Fruit fly (Drosophila melanogaster) whole organism, wandering third instar larva: Measurements from ENCODE around the gene CG32425.
A peak's percentile ranks its signal among the peaks of the same experiment; 100 is the strongest.

ENCODE experiments used
- Abd-B ChIP-seq: fragments of >200 bp; optimal IDR thresholded peaks from 2 replicates; lab custom pipeline; 2017; ENCODE audit warnings: missing biosample characterization, missing genetic modification characterization
- CG32264 ChIP-seq: fragments of 200-800 bp; sonication (Bioruptor generic); optimal IDR thresholded peaks from 2 replicates; lab custom pipeline; 2016; ENCODE audit warnings: missing biosample characterization, missing genetic modification characterization
- CG9705 ChIP-seq: fragments of 200-800 bp; sonication (Bioruptor generic); optimal IDR thresholded peaks from 2 replicates; lab custom pipeline; 2018; ENCODE audit warnings: missing biosample characterization, mild to moderate bottlenecking, missing genetic modification characterization
- CrebA ChIP-seq: fragments of 200-800 bp; sonication (Bioruptor generic); optimal IDR thresholded peaks from 2 replicates; lab custom pipeline; 2016; ENCODE audit warnings: missing biosample characterization, mild to moderate bottlenecking, missing genetic modification characterization, borderline replicate concordance
- Dfd ChIP-seq: fragments of >200 bp; optimal IDR thresholded peaks from 2 replicates; lab custom pipeline; 2017; ENCODE audit warnings: missing biosample characterization, missing genetic modification characterization
- Dif ChIP-seq: fragments of 200-275, 200-300 bp; sonication (Bioruptor generic); optimal IDR thresholded peaks from 2 replicates; lab custom pipeline; 2018; ENCODE audit warnings: missing biosample characterization, missing genetic modification characterization; ENCODE audit not compliant: partially characterized antibody
- GATAd ChIP-seq: sonication (Bioruptor generic); optimal IDR thresholded peaks from 2 replicates; lab custom pipeline; 2016; ENCODE audit warnings: missing biosample characterization, missing genetic modification characterization
- HLH106 ChIP-seq: fragments of 200-800 bp; optimal IDR thresholded peaks from 3 replicates; lab custom pipeline; 2019; ENCODE audit warnings: missing biosample characterization, mild to moderate bottlenecking, missing genetic modification characterization, moderate library complexity
- Hnf4 ChIP-seq: fragments of 200-800 bp; sonication (Bioruptor generic); optimal IDR thresholded peaks from 2 replicates; lab custom pipeline; 2016; ENCODE audit warnings: missing biosample characterization, mild to moderate bottlenecking, missing genetic modification characterization
- Hr78 ChIP-seq: fragments of >200 bp; optimal IDR thresholded peaks from 2 replicates; lab custom pipeline; 2017; ENCODE audit warnings: missing biosample characterization, missing genetic modification characterization
- Hr83 ChIP-seq: fragments of 200-300 bp; sonication (Bioruptor generic); optimal IDR thresholded peaks from 2 replicates; lab custom pipeline; 2016; ENCODE audit warnings: missing biosample characterization, mild to moderate bottlenecking, missing genetic modification characterization, moderate library complexity; ENCODE audit not compliant: poor library complexity, severe bottlenecking
- Jra ChIP-seq: sonication (Bioruptor generic); optimal IDR thresholded peaks from 2 replicates; lab custom pipeline; 2016; ENCODE audit warnings: missing biosample characterization, missing genetic modification characterization
- Mio ChIP-seq: sonication (Bioruptor generic); optimal IDR thresholded peaks from 2 replicates; lab custom pipeline; 2016; ENCODE audit warnings: missing biosample characterization, missing genetic modification characterization
- Myc ChIP-seq: fragments of >200 bp; optimal IDR thresholded peaks from 2 replicates; lab custom pipeline; 2017
- N ChIP-seq: fragments of >200 bp; optimal IDR thresholded peaks from 2 replicates; lab custom pipeline; 2018; ENCODE audit warnings: missing biosample characterization, missing external identifiers, missing genetic modification characterization
- OdsH ChIP-seq: fragments of 200-800 bp; sonication (Bioruptor generic); optimal IDR thresholded peaks from 2 replicates; lab custom pipeline; 2016; ENCODE audit warnings: missing biosample characterization, mild to moderate bottlenecking, missing genetic modification characterization
- Rel ChIP-seq, 2 experiments: fragments of 200-800 bp; sonication (Bioruptor generic) in 1 of 2; optimal IDR thresholded peaks; 2 replicates in 1 of 2; 3 replicates in 1 of 2; lab custom pipeline; 2016 to 2019; ENCODE audit warnings: mild to moderate bottlenecking in 2 of 2, missing biosample characterization in 2 of 2, missing genetic modification characterization in 2 of 2, moderate library complexity in 1 of 2
- Sp1 ChIP-seq: fragments of 200-800 bp; sonication (Bioruptor generic); optimal IDR thresholded peaks from 3 replicates; lab custom pipeline; 2019; ENCODE audit warnings: missing biosample characterization, mild to moderate bottlenecking, missing genetic modification characterization, moderate library complexity
- Vsx2 ChIP-seq: fragments of 200-300, 225-300 bp; sonication (Bioruptor generic); optimal IDR thresholded peaks from 2 replicates; lab custom pipeline; 2018; ENCODE audit warnings: missing biosample characterization, missing genetic modification characterization; ENCODE audit not compliant: partially characterized antibody
- br ChIP-seq: fragments of 200-800 bp; sonication (Bioruptor generic); optimal IDR thresholded peaks from 2 replicates; lab custom pipeline; 2016; ENCODE audit warnings: missing biosample characterization, missing genetic modification characterization
- brk ChIP-seq: fragments of 200-800 bp; sonication (Bioruptor generic); optimal IDR thresholded peaks from 2 replicates; lab custom pipeline; 2016; ENCODE audit warnings: missing biosample characterization, mild to moderate bottlenecking, missing genetic modification characterization
- dl ChIP-seq, 2 experiments: fragments of 175-275, 200-275 bp in 1 of 2; fragments of 200-275 bp in 1 of 2; sonication (Bioruptor generic); optimal IDR thresholded peaks; lab custom pipeline; 2018; ENCODE audit warnings: mild to moderate bottlenecking in 2 of 2, missing biosample characterization in 2 of 2, missing genetic modification characterization in 2 of 2, moderate library complexity in 2 of 2; ENCODE audit not compliant: partially characterized antibody in 2 of 2, insufficient read depth in 1 of 2
- dmrt93B ChIP-seq: fragments of 200-800 bp; sonication (Bioruptor generic); optimal IDR thresholded peaks from 2 replicates; lab custom pipeline; 2018; ENCODE audit warnings: missing biosample characterization, mild to moderate bottlenecking, missing genetic modification characterization
- dsf ChIP-seq: sonication (Bioruptor generic); optimal IDR thresholded peaks from 2 replicates; lab custom pipeline; 2016; ENCODE audit warnings: missing biosample characterization, missing genetic modification characterization, borderline replicate concordance
- ey ChIP-seq: fragments of 200-800 bp; sonication (Bioruptor generic); optimal IDR thresholded peaks from 2 replicates; lab custom pipeline; 2016; ENCODE audit warnings: missing biosample characterization, missing genetic modification characterization
- foxo ChIP-seq, 2 experiments: fragments of 200-800 bp; sonication (Bioruptor generic); optimal IDR thresholded peaks; 2 replicates in 1 of 2; 3 replicates in 1 of 2; lab custom pipeline; 2016 to 2017; ENCODE audit warnings: missing biosample characterization in 2 of 2, missing genetic modification characterization in 2 of 2
- fru ChIP-seq: fragments of 200-800 bp; sonication (Bioruptor generic); optimal IDR thresholded peaks from 3 replicates; lab custom pipeline; 2016; ENCODE audit warnings: missing biosample characterization, mild to moderate bottlenecking, missing genetic modification characterization
- h ChIP-seq: fragments of 200-800 bp; sonication (Bioruptor generic); optimal IDR thresholded peaks from 3 replicates; lab custom pipeline; 2016; ENCODE audit warnings: missing biosample characterization, mild to moderate bottlenecking, missing genetic modification characterization
- jim ChIP-seq: fragments of 175-275, 200-325 bp; sonication (Bioruptor generic); optimal IDR thresholded peaks from 2 replicates; lab custom pipeline; 2016; ENCODE audit warnings: missing biosample characterization, mild to moderate bottlenecking, missing genetic modification characterization
- lola ChIP-seq: fragments of >200 bp; optimal IDR thresholded peaks from 2 replicates; lab custom pipeline; 2017; ENCODE audit warnings: missing biosample characterization, missing genetic modification characterization
- pan ChIP-seq: fragments of >200 bp; optimal IDR thresholded peaks from 2 replicates; lab custom pipeline; 2017
- psq ChIP-seq: fragments of 200-800 bp; sonication (Bioruptor generic); optimal IDR thresholded peaks from 3 replicates; lab custom pipeline; 2017; ENCODE audit warnings: missing biosample characterization, mild to moderate bottlenecking, missing genetic modification characterization, moderate library complexity
- rgr ChIP-seq: fragments of 200-800 bp; sonication (Bioruptor generic); optimal IDR thresholded peaks from 3 replicates; lab custom pipeline; 2016; ENCODE audit warnings: missing biosample characterization, mild to moderate bottlenecking, missing genetic modification characterization
- sage ChIP-seq: fragments of 200-800 bp; sonication (Bioruptor generic); optimal IDR thresholded peaks from 2 replicates; lab custom pipeline; 2016; ENCODE audit warnings: missing biosample characterization, mild to moderate bottlenecking, missing genetic modification characterization
- sv ChIP-seq: fragments of 200-800 bp; sonication (Bioruptor generic); optimal IDR thresholded peaks from 3 replicates; lab custom pipeline; 2016; ENCODE audit warnings: missing biosample characterization, missing genetic modification characterization
- tai ChIP-seq: sonication (Bioruptor generic); optimal IDR thresholded peaks from 2 replicates; lab custom pipeline; 2016; ENCODE audit warnings: missing biosample characterization, missing genetic modification characterization
- usp ChIP-seq: fragments of >200 bp; optimal IDR thresholded peaks from 2 replicates; lab custom pipeline; 2017; ENCODE audit warnings: missing biosample characterization, missing genetic modification characterization
- woc ChIP-seq: sonication (Bioruptor generic); optimal IDR thresholded peaks from 2 replicates; lab custom pipeline; 2016; ENCODE audit warnings: missing biosample characterization, mild to moderate bottlenecking, missing genetic modification characterization

CG32425 gene

DNA sequence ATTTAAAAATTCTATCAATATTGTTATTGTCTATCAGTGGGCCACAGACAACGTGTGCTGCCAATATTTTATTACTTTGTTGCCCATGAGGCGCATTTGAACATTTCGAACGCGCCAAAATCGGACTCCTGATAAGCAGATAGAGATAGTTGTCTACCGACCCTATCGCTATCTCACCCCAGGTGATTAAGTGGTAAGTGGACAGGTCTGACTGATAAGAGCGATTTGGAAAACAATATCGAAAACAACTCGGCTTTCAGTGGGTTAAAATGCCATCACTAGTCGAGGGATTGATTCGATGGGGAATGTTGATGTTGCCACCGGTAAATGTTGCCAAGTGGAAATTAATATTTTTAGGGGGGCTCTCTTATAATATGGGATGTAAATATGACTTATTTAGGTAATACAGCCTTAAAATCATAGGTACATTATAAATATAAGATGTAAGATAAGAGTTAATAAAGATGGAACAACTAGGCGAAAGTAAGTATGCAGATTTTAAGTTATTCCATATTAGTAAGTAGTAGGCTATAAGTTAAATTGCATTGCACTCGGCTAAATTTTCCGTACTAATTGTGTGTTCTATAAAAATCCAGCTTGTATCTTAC is 5.5 kb upstream of the CG32425 start, which contains the start of gene ND-39:
ND-39 (plus strand) TSS at position 558 of the 608 bp plus-strand sequence.
- TF ChIP-seq usp (GFP tag; lab: Kevin White, UChicago) (no peak), h (GFP tag; lab: Kevin White, UChicago) (peak; percentile 17)

DNA sequence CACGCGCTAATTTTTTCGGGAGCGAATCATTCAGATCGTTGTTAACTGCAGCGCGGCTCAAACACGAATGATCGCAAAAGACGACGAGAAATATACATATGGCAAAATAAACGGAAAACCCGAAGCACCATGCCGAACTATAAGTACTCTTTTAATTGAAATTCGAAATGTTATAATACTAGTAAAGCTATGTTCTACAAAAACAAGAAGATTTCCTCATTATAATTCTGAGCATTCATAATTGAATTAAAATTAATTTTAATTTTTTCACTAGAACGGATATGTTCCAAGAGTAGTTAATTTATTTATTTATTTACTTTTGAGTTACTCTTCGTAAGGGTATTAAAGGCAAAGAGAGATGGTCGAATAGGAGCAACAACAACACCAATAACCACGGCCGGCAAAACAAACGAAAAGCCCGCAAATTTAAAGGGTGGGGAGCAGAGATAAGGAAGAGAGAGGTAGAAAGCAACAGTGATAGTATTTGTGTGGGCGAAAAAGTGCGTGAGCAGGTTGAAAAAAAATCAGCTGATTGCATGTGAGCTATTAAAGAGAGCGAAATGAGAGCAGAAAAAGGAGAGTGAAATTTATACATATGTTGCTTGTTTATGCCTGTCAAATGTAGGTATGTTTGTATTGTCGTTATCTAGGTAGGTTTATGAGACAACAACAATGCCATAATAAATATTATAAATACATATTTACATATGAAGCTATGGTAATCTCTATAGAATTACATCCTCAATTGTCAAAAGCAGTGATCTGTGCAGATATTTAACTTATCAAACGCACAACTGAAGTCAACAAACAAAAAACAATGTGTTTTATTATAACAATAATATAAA is 3.5 kb upstream of the CG32425 start:
- TF ChIP-seq br (GFP tag; lab: Kevin White, UChicago) (peak; percentile 88), tai (GFP tag; lab: Kevin White, UChicago) (peak; percentile 56), Dif (peak; percentile 34), rgr (GFP tag; lab: Kevin White, UChicago) (peak; percentile 93), Hnf4 (peak; percentile 76), Sp1 (GFP tag; lab: Kevin White, UChicago) (peak; percentile 92), sage (GFP tag; lab: Kevin White, UChicago) (peak; percentile 78), dsf (GFP tag; lab: Kevin White, UChicago) (peak; percentile 63), woc (GFP tag; lab: Kevin White, UChicago) (peak; percentile 92), N (GFP tag; lab: Kevin White, UChicago) (no peak), Vsx2 (GFP tag; lab: Kevin White, UChicago) (no peak), CG9705 (peak; percentile 34), CrebA (GFP tag; lab: Kevin White, UChicago) (no peak), psq (GFP tag; lab: Kevin White, UChicago) (peak; percentile 98), Abd-B (GFP tag; lab: Kevin White, UChicago) (no peak), dl (GFP tag; optimal IDR thresholded peaks at IDR 0.05; lab: Kevin White, UChicago; ENCODE audit: insufficient read depth in 1 of 2, partially characterized antibody in 2 of 2) (peak; percentile 20 to 23), jim (GFP tag; lab: Kevin White, UChicago) (no peak), Hr83 (GFP tag; lab: Kevin White, UChicago) (peak; percentile 64), ey (GFP tag; lab: Kevin White, UChicago) (peak; percentile 90), sv (no peak), Dfd (GFP tag; lab: Kevin White, UChicago) (peak; percentile 6), lola (GFP tag; lab: Kevin White, UChicago) (no peak), Rel (GFP tag; optimal IDR thresholded peaks at IDR 0.05; lab: Kevin White, UChicago) (peak; percentile 76), Rel (tag; optimal IDR thresholded peaks at IDR 0.05; lab: Kevin White, UChicago) (peak; percentile 72), dmrt93B (GFP tag; lab: Kevin White, UChicago) (peak; percentile 68), h (GFP tag; lab: Kevin White, UChicago) (peak; percentile 96), HLH106 (peak; percentile 91), CG32264 (GFP tag; lab: Kevin White, UChicago) (peak; percentile 74), OdsH (GFP tag; lab: Kevin White, UChicago) (peak; percentile 95), usp (GFP tag; lab: Kevin White, UChicago) (no peak), Mio (GFP tag; lab: Kevin White, UChicago) (peak; percentile 40), Hr78 (GFP tag; lab: Kevin White, UChicago) (no peak), Myc (lab: Kevin White, UChicago) (no peak), GATAd (GFP tag; lab: Kevin White, UChicago) (no peak), foxo (GFP tag; optimal IDR thresholded peaks at IDR 0.05; lab: Kevin White, UChicago) (peak; percentile 27 to 93), brk (GFP tag; lab: Kevin White, UChicago) (peak; percentile 89), fru (peak; percentile 94), Jra (GFP tag; lab: Kevin White, UChicago) (peak; percentile 87), pan (lab: Kevin White, UChicago) (no peak)
